Fruit fly (Drosophila melanogaster): ENCODE data around the gene CG8519.

CG8519 gene

DNA sequence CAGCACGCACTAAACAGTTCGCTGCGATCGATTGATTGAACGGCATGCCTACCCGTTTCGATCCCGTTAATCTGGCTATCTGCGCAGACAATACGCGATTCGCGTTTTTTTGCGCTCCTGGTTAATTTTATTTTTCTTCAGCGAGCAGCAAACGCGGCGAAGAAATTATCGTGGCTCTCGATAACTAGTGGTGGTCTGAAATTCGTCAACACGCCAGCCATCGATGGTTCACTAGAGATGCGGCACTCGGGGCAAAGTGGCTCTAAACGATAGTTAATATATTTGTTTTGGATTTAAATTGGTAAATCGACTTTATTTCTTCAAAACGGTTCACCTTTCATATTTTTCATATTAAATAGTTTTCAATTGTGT is 38.3 kb downstream of the CG8519 start, which contains the start of gene dikar (continued):
- TF ChIP-seq CG7963 (GFP tag; IDR thresholded peaks at IDR 0.05; ENCODE audit: partially characterized antibody) (peak; percentile 82), dm (GFP tag; optimal IDR thresholded peaks at IDR 0.05) (no peak), gem (tag; optimal IDR thresholded peaks at IDR 0.05) (peak; percentile 72), psq (GFP tag; optimal IDR thresholded peaks at IDR 0.05) (no peak), CoRest (tag; optimal IDR thresholded peaks at IDR 0.05) (peak; percentile 54), pfk (GFP tag; optimal IDR thresholded peaks at IDR 0.05) (no peak), klu (GFP tag; IDR thresholded peaks at IDR 0.05) (peak; percentile 59), CG3995 (GFP tag; optimal IDR thresholded peaks at IDR 0.05) (no peak), chinmo (GFP tag; IDR thresholded peaks at IDR 0.05; ENCODE audit: partially characterized antibody) (no peak; the same call in 3 of the 4 replicates), bigmax (GFP tag; optimal IDR thresholded peaks at IDR 0.05) (peak; percentile 56), kay (GFP tag; optimal IDR thresholded peaks at IDR 0.05) (no peak), dysf (GFP tag; IDR thresholded peaks at IDR 0.05) (peak; percentile 44; the same call in 1 of the 3 replicates), Hr3 (GFP tag; optimal IDR thresholded peaks at IDR 0.05) (peak; percentile 67), CG1602 (GFP tag; optimal IDR thresholded peaks at IDR 0.05) (peak; percentile 41), vnd (GFP tag; IDR thresholded peaks at IDR 0.05; ENCODE audit: partially characterized antibody) (peak; percentile 86), CG4707 (GFP tag; optimal IDR thresholded peaks at IDR 0.05) (no peak), CG4730 (GFP tag; IDR thresholded peaks at IDR 0.05) (peak; percentile 45), nerfin-1 (tag; optimal IDR thresholded peaks at IDR 0.05) (peak; percentile 67), Nf-YA (GFP tag; IDR thresholded peaks at IDR 0.05) (0 out of 2 replicates have a peak, but pooled peaks have one; percentile 13), MBD-R2 (GFP tag; IDR thresholded peaks at IDR 0.05) (peak; percentile 34; the same call in 1 of the 2 replicates), sug (tag; optimal IDR thresholded peaks at IDR 0.05) (peak; percentile 48), jumu (GFP tag; optimal IDR thresholded peaks at IDR 0.05) (peak; percentile 22), bcd (GFP tag; optimal IDR thresholded peaks at IDR 0.05) (peak; percentile 41), CG7786 (GFP tag; optimal IDR thresholded peaks at IDR 0.05) (peak; percentile 28), CG30431 (GFP tag; optimal IDR thresholded peaks at IDR 0.05) (no peak), pnt (GFP tag; optimal IDR thresholded peaks at IDR 0.05) (peak; percentile 38), CG10565 (GFP tag; optimal IDR thresholded peaks at IDR 0.05) (no peak), knrl (GFP tag; IDR thresholded peaks at IDR 0.05; ENCODE audit: partially characterized antibody) (peak; percentile 87), Med (GFP tag) (peak; percentile 87), MESR4 (GFP tag; optimal IDR thresholded peaks at IDR 0.05) (peak; percentile 94), sna (GFP tag; IDR thresholded peaks at IDR 0.05; ENCODE audit: partially characterized antibody) (peak; percentile 44; the same call in 1 of the 2 replicates), sens (GFP tag) (peak; percentile 65), emc (GFP tag; optimal IDR thresholded peaks at IDR 0.05) (no peak), phol (tag; optimal IDR thresholded peaks at IDR 0.05) (peak; percentile 41), CG3065 (GFP tag; optimal IDR thresholded peaks at IDR 0.05) (peak; percentile 11), CG10274 (GFP tag; optimal IDR thresholded peaks at IDR 0.05) (no peak), CG14667 (GFP tag; IDR thresholded peaks at IDR 0.05) (peak; percentile 41; the same call in 1 of the 2 replicates), Ets97D (GFP tag; optimal IDR thresholded peaks at IDR 0.05) (no peak), ci (GFP tag; IDR thresholded peaks at IDR 0.05) (peak; percentile 61; the same call in 1 of the 3 replicates), hbn (GFP tag; IDR thresholded peaks at IDR 0.05; ENCODE audit: partially characterized antibody) (peak; percentile 62), TFAM (GFP tag; optimal IDR thresholded peaks at IDR 0.05) (no peak), CG15011 (GFP tag; optimal IDR thresholded peaks at IDR 0.05) (no peak), dmrt11E (tag; optimal IDR thresholded peaks at IDR 0.05) (peak; percentile 58), al (GFP tag; IDR thresholded peaks at IDR 0.05) (peak; percentile 63), C15 (GFP tag; IDR thresholded peaks at IDR 0.05) (no peak), Taf1 (GFP tag; IDR thresholded peaks at IDR 0.05) (peak; percentile 57), gsb (GFP tag; IDR thresholded peaks at IDR 0.05) (peak; percentile 5; the same call in 1 of the 2 replicates), HLH54F (GFP tag; optimal IDR thresholded peaks at IDR 0.05) (peak; percentile 37), CG8359 (GFP tag; optimal IDR thresholded peaks at IDR 0.05; ENCODE audit: borderline replicate concordance) (no peak), CG17359 (tag; optimal IDR thresholded peaks at IDR 0.05) (no peak), Gug (GFP tag; IDR thresholded peaks at IDR 0.05) (peak; percentile 88)

Measured in whole organism, embryonic.